Fruit fly (Drosophila melanogaster) whole organism, embryonic: ENCODE measurements around the gene CG11267.

Experiments used
- CG10147 ChIP-seq: fragments of 200-800 bp; sonication (Bioruptor generic); optimal IDR thresholded peaks from 2 replicates; lab custom pipeline; 2019; ENCODE audit warnings: missing biosample characterization, mild to moderate bottlenecking, missing genetic modification characterization, moderate library complexity
- CG10462 ChIP-seq: fragments of 200-800 bp; sonication (Bioruptor generic); optimal IDR thresholded peaks from 2 replicates; lab custom pipeline; 2016; ENCODE audit warnings: missing biosample characterization, missing genetic modification characterization
- CG10543 ChIP-seq: fragments of 200-800 bp; sonication (Bioruptor generic); optimal IDR thresholded peaks from 3 replicates; lab custom pipeline; 2017; ENCODE audit warnings: missing biosample characterization, mild to moderate bottlenecking, missing genetic modification characterization, moderate library complexity
- CG11696 ChIP-seq: fragments of 200-800 bp; sonication (Bioruptor generic); IDR thresholded peaks from 2 replicates; pipeline ENCODE4 v1.3.6; 2022; ENCODE audit warnings: missing biosample characterization, missing genetic modification characterization
- CG12104 ChIP-seq: fragments of 200-800 bp; sonication (Bioruptor generic); optimal IDR thresholded peaks from 3 replicates; lab custom pipeline; 2016; ENCODE audit warnings: missing biosample characterization, missing genetic modification characterization
- CG12299 ChIP-seq: fragments of 200-800 bp; sonication (Bioruptor generic); optimal IDR thresholded peaks from 2 replicates; lab custom pipeline; 2018; ENCODE audit warnings: missing biosample characterization, mild to moderate bottlenecking, missing genetic modification characterization
- CG13894 ChIP-seq: fragments of 200-800 bp; sonication (Bioruptor generic); optimal IDR thresholded peaks from 3 replicates; lab custom pipeline; 2018; ENCODE audit warnings: missing biosample characterization, mild to moderate bottlenecking, missing genetic modification characterization, moderate library complexity
- CG14860 ChIP-seq: fragments of 200-800 bp; sonication (Bioruptor generic); IDR thresholded peaks from 3 replicates; pipeline ENCODE4 v1.3.6; 2022; ENCODE audit warnings: missing biosample characterization, missing genetic modification characterization; ENCODE audit not compliant: partially characterized antibody
- CG17385 ChIP-seq: fragments of 200-800 bp; sonication (Bioruptor generic); optimal IDR thresholded peaks from 3 replicates; lab custom pipeline; 2018; ENCODE audit warnings: missing biosample characterization, mild to moderate bottlenecking, missing genetic modification characterization
- CG2875 ChIP-seq: fragments of 200-800 bp; sonication (Bioruptor generic); optimal IDR thresholded peaks from 2 replicates; lab custom pipeline; 2017; ENCODE audit warnings: missing biosample characterization, mild to moderate bottlenecking, missing genetic modification characterization, missing genetic modification reagents
- CG33213 ChIP-seq: fragments of 200-800 bp; sonication (Bioruptor generic); optimal IDR thresholded peaks from 3 replicates; lab custom pipeline; 2016; ENCODE audit warnings: missing biosample characterization, missing genetic modification characterization
- CG34376 ChIP-seq: fragments of 200-800 bp; sonication (Bioruptor generic); optimal IDR thresholded peaks from 2 replicates; lab custom pipeline; 2018; ENCODE audit warnings: missing biosample characterization, mild to moderate bottlenecking, missing genetic modification characterization
- CG42726 ChIP-seq: fragments of 200-800 bp; sonication (Bioruptor generic); IDR thresholded peaks from 2 replicates; pipeline ENCODE4 v1.3.6; 2022; ENCODE audit warnings: missing biosample characterization, missing genetic modification characterization; ENCODE audit not compliant: partially characterized antibody
- CG6254 ChIP-seq: fragments of 200-800 bp; sonication (Bioruptor generic); optimal IDR thresholded peaks from 3 replicates; lab custom pipeline; 2017; ENCODE audit warnings: mild to moderate bottlenecking, missing biosample characterization, missing genetic modification reagents, missing genetic modification characterization
- CG8478 ChIP-seq: fragments of >200 bp; optimal IDR thresholded peaks from 2 replicates; lab custom pipeline; 2018
- CG8924 ChIP-seq: fragments of 200-800 bp; optimal IDR thresholded peaks from 3 replicates; lab custom pipeline; 2019; ENCODE audit warnings: missing biosample characterization, mild to moderate bottlenecking, missing genetic modification characterization, moderate library complexity
- CG8944 ChIP-seq: fragments of 200-800 bp; sonication (Bioruptor generic); optimal IDR thresholded peaks from 3 replicates; lab custom pipeline; 2016; ENCODE audit warnings: missing biosample characterization, missing genetic modification characterization
- Dref ChIP-seq: fragments of 200-800 bp; sonication (Bioruptor generic); IDR thresholded peaks from 2 replicates; pipeline ENCODE4 v1.3.6; 2022; ENCODE audit warnings: missing biosample characterization, missing genetic modification characterization
- E2f2 ChIP-seq: fragments of 200-800 bp; sonication (Bioruptor generic); IDR thresholded peaks from 2 replicates; pipeline ENCODE4 v1.3.6; 2022; ENCODE audit warnings: missing biosample characterization, missing genetic modification characterization
- HLHmδ ChIP-seq: fragments of 200-800 bp; sonication (Bioruptor generic); optimal IDR thresholded peaks from 2 replicates; lab custom pipeline; 2018; ENCODE audit warnings: missing biosample characterization, mild to moderate bottlenecking, missing genetic modification characterization, moderate library complexity
- Hr39 ChIP-seq: fragments of >200 bp; optimal IDR thresholded peaks from 2 replicates; lab custom pipeline; 2017
- Hsf ChIP-seq: fragments of 200-800 bp; sonication (Bioruptor generic); optimal IDR thresholded peaks from 3 replicates; lab custom pipeline; 2016; ENCODE audit warnings: missing biosample characterization, missing genetic modification characterization
- Lpt ChIP-seq: fragments of >200 bp; optimal IDR thresholded peaks from 2 replicates; lab custom pipeline; 2018; ENCODE audit warnings: missing biosample characterization, missing genetic modification characterization
- MESR4 ChIP-seq: fragments of 200-800 bp; sonication (Bioruptor generic); optimal IDR thresholded peaks from 2 replicates; lab custom pipeline; 2018; ENCODE audit warnings: missing biosample characterization, mild to moderate bottlenecking, missing genetic modification characterization, moderate library complexity
- Meics ChIP-seq: fragments of 200-800 bp; sonication (Bioruptor generic); optimal IDR thresholded peaks from 2 replicates; lab custom pipeline; 2017; ENCODE audit warnings: missing biosample characterization, mild to moderate bottlenecking, missing genetic modification characterization
- Optix ChIP-seq: fragments of 200-800 bp; sonication (Bioruptor generic); IDR thresholded peaks from 3 replicates; pipeline ENCODE4 v1.3.6; 2022; ENCODE audit warnings: missing biosample characterization, missing genetic modification characterization
- PHDP ChIP-seq: fragments of 200-800 bp; sonication (Bioruptor generic); optimal IDR thresholded peaks from 3 replicates; lab custom pipeline; 2018; ENCODE audit warnings: missing biosample characterization, mild to moderate bottlenecking, missing genetic modification characterization, moderate library complexity
- Ptx1 ChIP-seq: fragments of 200-800 bp; sonication (Bioruptor generic); IDR thresholded peaks from 2 replicates; pipeline ENCODE4 v1.3.6; 2022; ENCODE audit warnings: missing biosample characterization, missing genetic modification characterization
- Scr ChIP-seq: fragments of 200-800 bp; sonication (Bioruptor generic); IDR thresholded peaks from 2 replicates; pipeline ENCODE4 v1.3.6; 2022; ENCODE audit warnings: missing biosample characterization, missing genetic modification characterization; ENCODE audit not compliant: partially characterized antibody
- Sox100B ChIP-seq: fragments of 200-800 bp; sonication (Bioruptor generic); optimal IDR thresholded peaks from 3 replicates; lab custom pipeline; 2018; ENCODE audit warnings: missing biosample characterization, mild to moderate bottlenecking, missing genetic modification characterization
- YL-1 ChIP-seq: fragments of 200-800 bp; sonication (Bioruptor generic); optimal IDR thresholded peaks from 3 replicates; lab custom pipeline; 2017; ENCODE audit warnings: missing biosample characterization, mild to moderate bottlenecking, missing genetic modification characterization
- ap ChIP-seq: fragments of 200-800 bp; sonication (Bioruptor generic); IDR thresholded peaks from 2 replicates; pipeline ENCODE4 v1.3.6; 2022; ENCODE audit warnings: missing biosample characterization, missing genetic modification characterization
- ara ChIP-seq: fragments of 200-800 bp; sonication (Bioruptor generic); IDR thresholded peaks from 2 replicates; pipeline ENCODE4 v1.3.6; 2022; ENCODE audit warnings: missing biosample characterization, missing genetic modification characterization
- bigmax ChIP-seq: fragments of 200-800 bp; sonication (Bioruptor generic); optimal IDR thresholded peaks from 2 replicates; lab custom pipeline; 2018; ENCODE audit warnings: missing biosample characterization, mild to moderate bottlenecking, missing genetic modification characterization
- cg ChIP-seq: fragments of 200-800 bp; sonication (Bioruptor generic); optimal IDR thresholded peaks from 3 replicates; lab custom pipeline; 2019; ENCODE audit warnings: missing biosample characterization, mild to moderate bottlenecking, missing genetic modification characterization, moderate library complexity
- chif ChIP-seq, 2 experiments: fragments of 200-800 bp; sonication (Bioruptor generic); optimal IDR thresholded peaks; 3 replicates each; lab custom pipeline; 2016; ENCODE audit warnings: missing biosample characterization in 2 of 2, missing genetic modification characterization in 2 of 2
- danr ChIP-seq: fragments of 200-800 bp; sonication (Bioruptor generic); IDR thresholded peaks from 2 replicates; pipeline ENCODE4 v1.3.6; 2022; ENCODE audit warnings: missing biosample characterization, missing genetic modification characterization
- disco-r ChIP-seq: fragments of 200-800 bp; sonication (Bioruptor generic); optimal IDR thresholded peaks from 2 replicates; lab custom pipeline; 2016; ENCODE audit warnings: missing biosample characterization, missing genetic modification characterization
- ems ChIP-seq: fragments of 200-800 bp; sonication (Bioruptor generic); optimal IDR thresholded peaks from 3 replicates; lab custom pipeline; 2016; ENCODE audit warnings: missing biosample characterization, missing genetic modification characterization
- fd3F ChIP-seq: fragments of 200-800 bp; sonication (Bioruptor generic); optimal IDR thresholded peaks from 2 replicates; lab custom pipeline; 2018; ENCODE audit warnings: missing biosample characterization, mild to moderate bottlenecking, missing genetic modification characterization, moderate library complexity
- gcm ChIP-seq: fragments of 200-800 bp; sonication (Bioruptor generic); optimal IDR thresholded peaks from 2 replicates; lab custom pipeline; 2019; ENCODE audit warnings: missing biosample characterization, mild to moderate bottlenecking, missing genetic modification characterization, moderate library complexity
- lab ChIP-seq: fragments of 200-800 bp; sonication (Bioruptor generic); optimal IDR thresholded peaks from 3 replicates; lab custom pipeline; 2017; ENCODE audit warnings: missing biosample characterization, missing genetic modification characterization, mild to moderate bottlenecking, moderate library complexity, missing genetic modification reagents
- nmo ChIP-seq: fragments of 200-800 bp; sonication (Bioruptor generic); optimal IDR thresholded peaks from 2 replicates; lab custom pipeline; 2018; ENCODE audit warnings: missing biosample characterization, mild to moderate bottlenecking, missing genetic modification characterization, moderate library complexity
- pita ChIP-seq: fragments of 200-800 bp; sonication (Bioruptor generic); optimal IDR thresholded peaks from 2 replicates; lab custom pipeline; 2017; ENCODE audit warnings: missing biosample characterization, mild to moderate bottlenecking, missing genetic modification characterization
- run ChIP-seq: fragments of 200-800 bp; sonication (Bioruptor generic); optimal IDR thresholded peaks from 3 replicates; lab custom pipeline; 2018; ENCODE audit warnings: missing biosample characterization, mild to moderate bottlenecking, missing genetic modification characterization
- salm ChIP-seq: fragments of 200-800 bp; sonication (Bioruptor generic); optimal IDR thresholded peaks from 2 replicates; lab custom pipeline; 2018; ENCODE audit warnings: missing biosample characterization, mild to moderate bottlenecking, missing genetic modification characterization
- slbo ChIP-seq: fragments of 200-800 bp; sonication (Bioruptor generic); IDR thresholded peaks from 2 replicates; pipeline ENCODE4 v1.3.6; 2022; ENCODE audit warnings: missing biosample characterization, missing genetic modification characterization
- tgo ChIP-seq: fragments of 200-800 bp; sonication (Bioruptor generic); IDR thresholded peaks from 3 replicates; pipeline ENCODE4 v1.3.6; 2022; ENCODE audit warnings: missing biosample characterization, missing genetic modification characterization
- ttk ChIP-seq: fragments of 200-800 bp; sonication (Bioruptor generic); IDR thresholded peaks from 2 replicates; pipeline ENCODE4 v2.1.2; 2022; ENCODE audit warnings: missing biosample characterization, missing genetic modification characterization
- zen ChIP-seq: fragments of 200-800 bp; sonication (Bioruptor generic); optimal IDR thresholded peaks from 3 replicates; lab custom pipeline; 2018; ENCODE audit warnings: missing biosample characterization, mild to moderate bottlenecking, missing genetic modification characterization, moderate library complexity

Gene CG11267

dm6 chr3L:13036706-13037457 lies 21.0 kb downstream of the CG11267 start, which contains the start of gene Srrm1 (continued):
- TF ChIP-seq run (tag; lab: Kevin White, UChicago), result no peak
- TF ChIP-seq YL-1, result peak; percentile 86
- TF ChIP-seq CG17385 (GFP tag; lab: Kevin White, UChicago), result no peak
- peak; percentile 19 to 22 for TF ChIP-seq chif (GFP tag; optimal IDR thresholded peaks at IDR 0.05; lab: Kevin White, UChicago)
- TF ChIP-seq salm (tag; lab: Kevin White, UChicago), result no peak
- TF ChIP-seq lab (GFP tag; lab: Kevin White, UChicago), result peak; percentile 35
- no peak for TF ChIP-seq tgo
- no peak for TF ChIP-seq CG11696
- TF ChIP-seq Scr (GFP tag; lab: Robert Waterston, UW), result peak; percentile 88
- TF ChIP-seq Meics (GFP tag; lab: Kevin White, UChicago), result no peak
- TF ChIP-seq CG8924 (tag; lab: Kevin White, UChicago), result no peak
- no peak for TF ChIP-seq Lpt (GFP tag; lab: Kevin White, UChicago)
- TF ChIP-seq CG10147 (GFP tag; lab: Kevin White, UChicago), result no peak
- TF ChIP-seq slbo (GFP tag; lab: Robert Waterston, UW), result peak; percentile 59; the same call in 1 of the 2 replicates
- peak; percentile 31 for TF ChIP-seq zen (tag; lab: Kevin White, UChicago)
- TF ChIP-seq ap (GFP tag; lab: Robert Waterston, UW), result no peak
- TF ChIP-seq pita (GFP tag; lab: Kevin White, UChicago), result no peak
- no peak for TF ChIP-seq ara (GFP tag; lab: Robert Waterston, UW)
- TF ChIP-seq CG8478 (lab: Kevin White, UChicago), result no peak
- no peak for TF ChIP-seq CG10462
- TF ChIP-seq cg (GFP tag; lab: Kevin White, UChicago), result peak; percentile 90
- peak; percentile 79 for TF ChIP-seq CG33213 (GFP tag; lab: Kevin White, UChicago)
- TF ChIP-seq Dref (GFP tag; lab: Robert Waterston, UW), result peak; percentile 97
- TF ChIP-seq Hr39 (lab: Kevin White, UChicago), result no peak
- peak; percentile 100 for TF ChIP-seq CG6254 (GFP tag; lab: Kevin White, UChicago)
- peak; percentile 55 for TF ChIP-seq nmo (GFP tag; lab: Kevin White, UChicago)
- TF ChIP-seq Optix (GFP tag; lab: Robert Waterston, UW), result no peak
- TF ChIP-seq ttk, result no peak
- no peak for TF ChIP-seq CG13894 (tag; lab: Kevin White, UChicago)
- no peak for TF ChIP-seq danr (GFP tag; lab: Robert Waterston, UW)
- no peak for TF ChIP-seq CG2875 (GFP tag; lab: Kevin White, UChicago)
- no peak for TF ChIP-seq CG12299 (tag; lab: Kevin White, UChicago)
- TF ChIP-seq bigmax (GFP tag; lab: Kevin White, UChicago), result no peak
- no peak for TF ChIP-seq CG12104 (GFP tag; lab: Kevin White, UChicago)
- TF ChIP-seq HLHmδ (GFP tag; lab: Kevin White, UChicago), result no peak
- peak; percentile 34 for TF ChIP-seq CG8944 (GFP tag; lab: Kevin White, UChicago)
- no peak for TF ChIP-seq gcm (GFP tag; lab: Kevin White, UChicago)
- TF ChIP-seq CG34376 (GFP tag; lab: Kevin White, UChicago), result no peak
- no peak for TF ChIP-seq disco-r (GFP tag; lab: Kevin White, UChicago)
- TF ChIP-seq CG42726 (GFP tag; lab: Robert Waterston, UW), result peak; percentile 95
- TF ChIP-seq E2f2 (GFP tag; lab: Robert Waterston, UW), result peak; percentile 79
- peak; percentile 64 for TF ChIP-seq ems (GFP tag; lab: Kevin White, UChicago)
- TF ChIP-seq Sox100B (GFP tag; lab: Kevin White, UChicago), result no peak
- TF ChIP-seq MESR4 (GFP tag; lab: Kevin White, UChicago), result peak; percentile 88
- TF ChIP-seq Hsf (GFP tag; lab: Kevin White, UChicago), result peak; percentile 52
- no peak for TF ChIP-seq PHDP (tag; lab: Kevin White, UChicago)
- peak; percentile 31 for TF ChIP-seq CG10543
- TF ChIP-seq CG14860 (GFP tag; lab: Robert Waterston, UW), result peak; percentile 77
- no peak for TF ChIP-seq Ptx1 (GFP tag; lab: Robert Waterston, UW)
- TF ChIP-seq fd3F (GFP tag; lab: Kevin White, UChicago), result no peak
